Fruit fly (Drosophila melanogaster): Measurements from ENCODE around the gene CG6276.

The CG6276 gene

dm6 chr3R:15366839-15367238 is 47.0 kb upstream of the CG6276 start (continued):
- TF ChIP-seq CG7556 (GFP tag; optimal IDR thresholded peaks at IDR 0.05) (peak; percentile 73), CG1603 (tag; optimal IDR thresholded peaks at IDR 0.05) (peak; percentile 17), CG2712 (tag; optimal IDR thresholded peaks at IDR 0.05) (peak; percentile 45), vnd (GFP tag; IDR thresholded peaks at IDR 0.05; ENCODE audit: partially characterized antibody) (no peak), Dbx (GFP tag; IDR thresholded peaks at IDR 0.05) (0 out of 3 replicates have a peak, but pooled peaks have one; percentile 29), CG32767 (GFP tag; IDR thresholded peaks at IDR 0.05) (peak; percentile 9; the same call in 1 of the 2 replicates), Ada2b (GFP tag; IDR thresholded peaks at IDR 0.05) (peak; percentile 20; the same call in 1 of the 2 replicates), Dek (tag; optimal IDR thresholded peaks at IDR 0.05) (no peak), CG14441 (GFP tag; IDR thresholded peaks at IDR 0.05) (peak; percentile 51), CG11093 (GFP tag; IDR thresholded peaks at IDR 0.05) (no peak), HLH3B (GFP tag; IDR thresholded peaks at IDR 0.05) (peak; percentile 64; the same call in 1 of the 2 replicates), CG7928 (GFP tag; optimal IDR thresholded peaks at IDR 0.05) (no peak), CG13296 (GFP tag; optimal IDR thresholded peaks at IDR 0.05) (peak; percentile 20), CG9797 (GFP tag; optimal IDR thresholded peaks at IDR 0.05) (no peak), dmrt11E (tag; optimal IDR thresholded peaks at IDR 0.05) (peak; percentile 15), dysf (GFP tag; IDR thresholded peaks at IDR 0.05) (peak; percentile 40; the same call in 1 of the 3 replicates), Dll (GFP tag; IDR thresholded peaks at IDR 0.05; ENCODE audit: partially characterized antibody) (no peak), nmo (GFP tag; optimal IDR thresholded peaks at IDR 0.05) (peak; percentile 31), pum (GFP tag; optimal IDR thresholded peaks at IDR 0.05) (no peak), PHDP (tag; optimal IDR thresholded peaks at IDR 0.05) (peak; percentile 63), CG31224 (GFP tag; IDR thresholded peaks at IDR 0.05) (no peak), Xbp1 (GFP tag; optimal IDR thresholded peaks at IDR 0.05) (peak; percentile 28), Dip2 (GFP tag; IDR thresholded peaks at IDR 0.05) (no peak), z (GFP tag; IDR thresholded peaks at IDR 0.05) (no peak), bsh (GFP tag; optimal IDR thresholded peaks at IDR 0.05) (peak in 1 of 2 experiments; percentile 62), CG6683 (GFP tag; optimal IDR thresholded peaks at IDR 0.05) (peak; percentile 8), CHES-1-like (GFP tag; optimal IDR thresholded peaks at IDR 0.05) (no peak), HLH54F (GFP tag; optimal IDR thresholded peaks at IDR 0.05) (no peak), Med (GFP tag) (peak; percentile 29), Hr3 (GFP tag; optimal IDR thresholded peaks at IDR 0.05) (peak; percentile 11), stc (GFP tag; IDR thresholded peaks at IDR 0.05) (0 out of 2 replicates have a peak, but pooled peaks have one; percentile 27), CG4328 (GFP tag; optimal IDR thresholded peaks at IDR 0.05) (no peak), CG18262 (tag; optimal IDR thresholded peaks at IDR 0.05) (peak; percentile 47), D19A (tag; optimal IDR thresholded peaks at IDR 0.05) (no peak), seq (GFP tag; IDR thresholded peaks at IDR 0.05) (peak; percentile 67), gt (GFP tag; IDR thresholded peaks at IDR 0.05) (no peak), CG4730 (GFP tag; IDR thresholded peaks at IDR 0.05) (no peak), CG9727 (GFP tag; optimal IDR thresholded peaks at IDR 0.05) (peak; percentile 37), HLHmδ (GFP tag; optimal IDR thresholded peaks at IDR 0.05) (no peak), CG12391 (tag; optimal IDR thresholded peaks at IDR 0.05) (peak; percentile 62), dpn (GFP tag; optimal IDR thresholded peaks at IDR 0.05) (peak in 1 of 2 experiments; percentile 23), ems (GFP tag; optimal IDR thresholded peaks at IDR 0.05) (peak; percentile 11), sc (optimal IDR thresholded peaks at IDR 0.05) (no peak), sc (GFP tag; optimal IDR thresholded peaks at IDR 0.05) (no peak), E2f1 (GFP tag; IDR thresholded peaks at IDR 0.05) (0 out of 2 replicates have a peak, but pooled peaks have one; percentile 21), al (GFP tag; IDR thresholded peaks at IDR 0.05) (peak; percentile 33; the same call in 1 of the 2 replicates), gem (tag; optimal IDR thresholded peaks at IDR 0.05) (peak; percentile 82), sr (GFP tag; IDR thresholded peaks at IDR 0.05) (no peak), HmgZ (tag; optimal IDR thresholded peaks at IDR 0.05) (peak; percentile 29), CG8765 (GFP tag; IDR thresholded peaks at IDR 0.05) (no peak), salm (tag; optimal IDR thresholded peaks at IDR 0.05) (peak; percentile 16)

Measured in whole organism, embryonic.